Fruit fly (Drosophila melanogaster) whole organism, embryonic: ENCODE results near the gene CG12438.
A peak's percentile ranks its signal among the peaks of the same experiment; 100 is the strongest.

Source experiments
- BtbVII ChIP-seq: fragments of 200-800 bp; sonication (Bioruptor generic); optimal IDR thresholded peaks from 3 replicates; lab custom pipeline; 2017; ENCODE audit warnings: missing biosample characterization, mild to moderate bottlenecking, missing genetic modification characterization
- caup ChIP-seq: fragments of 200-800 bp; sonication (Bioruptor generic); optimal IDR thresholded peaks from 3 replicates; lab custom pipeline; 2017; ENCODE audit warnings: missing biosample characterization, mild to moderate bottlenecking, missing genetic modification characterization, moderate library complexity; ENCODE audit not compliant: severe bottlenecking
- danr ChIP-seq: fragments of 200-800 bp; sonication (Bioruptor generic); IDR thresholded peaks from 2 replicates; pipeline ENCODE4 v1.3.6; 2022; ENCODE audit warnings: missing biosample characterization, missing genetic modification characterization

DNA sequence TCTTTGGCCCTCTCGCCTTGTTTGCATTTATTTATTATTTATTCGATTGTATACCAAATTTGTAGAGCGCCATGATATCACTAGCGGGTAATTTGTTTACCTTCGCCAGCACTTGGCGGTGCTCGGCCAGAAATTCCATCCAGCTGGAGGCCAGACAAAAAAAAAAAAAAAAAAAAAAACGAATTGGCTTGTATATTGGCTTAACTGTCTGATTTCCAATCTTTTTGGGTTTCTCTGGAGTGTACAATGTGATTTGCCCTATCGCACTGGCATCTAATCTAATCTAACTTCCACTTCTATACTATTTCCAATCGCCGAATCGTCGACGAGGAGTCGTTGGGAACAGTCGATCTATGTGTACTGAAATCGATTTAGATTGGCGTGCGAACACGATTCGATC, 32.3 kb upstream of the CG12438 start:
- TF ChIP-seq caup (GFP tag; lab: Kevin White, UChicago) (peak; percentile 27), danr (GFP tag; lab: Robert Waterston, UW) (no peak), BtbVII (GFP tag; lab: Kevin White, UChicago) (no peak)
